Fruit fly (Drosophila melanogaster): ENCODE results near the gene Dyro.
A peak's percentile ranks its signal among the peaks of the same experiment; 100 is the strongest.

DNA sequence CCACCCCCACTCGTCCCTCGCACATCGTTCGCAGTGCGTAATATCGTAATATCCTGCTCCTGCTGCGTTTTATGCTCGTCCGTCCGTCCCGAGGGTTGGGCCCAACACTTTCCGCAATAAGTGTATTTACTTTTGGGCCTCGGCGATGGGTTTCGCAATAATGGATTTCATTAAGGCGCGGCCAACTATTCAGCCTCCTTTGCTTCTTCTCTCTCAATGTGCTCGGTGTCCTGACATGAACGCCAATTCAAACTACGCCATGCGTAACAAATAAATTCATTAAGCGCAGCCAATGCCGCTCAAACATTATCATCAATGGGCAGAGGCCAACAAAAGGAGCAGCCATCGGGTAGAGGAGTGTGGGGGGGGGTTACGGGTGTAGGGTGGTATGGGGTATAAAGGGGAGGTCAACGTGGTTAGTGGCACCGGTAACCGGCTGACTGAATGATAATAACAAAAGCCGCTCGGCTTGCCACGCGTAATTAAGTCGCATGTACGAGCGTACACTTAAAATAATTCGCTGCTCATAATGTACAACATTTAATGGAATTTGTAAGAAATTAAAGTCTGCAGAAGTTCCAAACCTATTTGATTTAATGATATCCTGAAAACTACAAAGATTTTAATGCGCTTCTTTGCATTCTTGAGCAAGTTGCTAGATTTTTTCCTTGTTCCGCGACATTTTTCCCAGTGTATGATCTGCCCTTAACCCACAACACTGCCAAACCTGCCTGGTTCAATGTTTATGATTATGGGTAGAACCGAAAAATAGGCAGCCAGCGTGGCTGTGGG lies 7.9 kb upstream of the Dyro start:
- TF ChIP-seq CG10979 (tag; optimal IDR thresholded peaks at IDR 0.05) (peak; percentile 63), CG7839 (tag; optimal IDR thresholded peaks at IDR 0.05) (peak; percentile 61), CG8478 (optimal IDR thresholded peaks at IDR 0.05) (no peak), CG12659 (GFP tag; optimal IDR thresholded peaks at IDR 0.05) (peak; percentile 30)

All from whole organism, embryonic.